Fruit fly (Drosophila melanogaster) whole organism, embryonic: Measurements from ENCODE around the gene CG13021.

ENCODE experiments used
- BEAF-32 ChIP-seq: fragments of 200-800 bp; sonication (Bioruptor generic); optimal IDR thresholded peaks from 3 replicates; lab custom pipeline; 2017; ENCODE audit warnings: missing biosample characterization, missing genetic modification characterization, mild to moderate bottlenecking, moderate library complexity, missing genetic modification reagents
- Blimp-1 ChIP-seq: fragments of 200-800 bp; sonication (Bioruptor generic); optimal IDR thresholded peaks from 3 replicates; lab custom pipeline; 2018; ENCODE audit warnings: missing biosample characterization, missing genetic modification characterization, mild to moderate bottlenecking, moderate library complexity, missing genetic modification reagents
- C15 ChIP-seq: fragments of 200-800 bp; sonication (Bioruptor generic); IDR thresholded peaks from 3 replicates; pipeline ENCODE4 v1.3.6; 2022; ENCODE audit warnings: missing biosample characterization, missing genetic modification characterization
- CG10321 ChIP-seq: fragments of 200-800 bp; sonication (Bioruptor generic); IDR thresholded peaks from 2 replicates; pipeline ENCODE4 v1.3.6; 2022; ENCODE audit warnings: missing biosample characterization, missing genetic modification characterization
- CG10959 ChIP-seq: fragments of 200-800 bp; sonication (Bioruptor generic); IDR thresholded peaks from 2 replicates; pipeline ENCODE4 v1.3.6; 2022; ENCODE audit warnings: missing biosample characterization, missing genetic modification characterization
- CG11085 ChIP-seq: fragments of 200-800 bp; sonication (Bioruptor generic); IDR thresholded peaks from 2 replicates; pipeline ENCODE4 v1.3.6; 2022; ENCODE audit warnings: missing biosample characterization, missing genetic modification characterization
- CG11398 ChIP-seq: fragments of 200-800 bp; sonication (Bioruptor generic); optimal IDR thresholded peaks from 2 replicates; lab custom pipeline; 2016; ENCODE audit warnings: missing biosample characterization, missing genetic modification characterization
- CG11695 ChIP-seq: fragments of 200-800 bp; sonication (Bioruptor generic); IDR thresholded peaks from 3 replicates; pipeline ENCODE4 v1.3.6; 2022; ENCODE audit warnings: missing biosample characterization, missing genetic modification characterization
- CG12219 ChIP-seq: fragments of 200-800 bp; sonication (Bioruptor generic); optimal IDR thresholded peaks from 3 replicates; lab custom pipeline; 2018; ENCODE audit warnings: missing biosample characterization, mild to moderate bottlenecking, missing genetic modification characterization
- CG12236 ChIP-seq: fragments of 200-800 bp; sonication (Bioruptor generic); optimal IDR thresholded peaks from 2 replicates; lab custom pipeline; 2016; ENCODE audit warnings: missing biosample characterization, missing genetic modification characterization
- CG12659 ChIP-seq: fragments of 200-800 bp; sonication (Bioruptor generic); optimal IDR thresholded peaks from 3 replicates; lab custom pipeline; 2017; ENCODE audit warnings: mild to moderate bottlenecking, missing biosample characterization, missing genetic modification reagents, missing genetic modification characterization
- CG13123 ChIP-seq: fragments of 200-800 bp; sonication (Bioruptor generic); optimal IDR thresholded peaks from 2 replicates; lab custom pipeline; 2016; ENCODE audit warnings: missing biosample characterization, missing genetic modification characterization
- CG15696 ChIP-seq: fragments of 200-800 bp; sonication (Bioruptor generic); optimal IDR thresholded peaks from 2 replicates; lab custom pipeline; 2019; ENCODE audit warnings: missing biosample characterization, mild to moderate bottlenecking, missing genetic modification characterization, moderate library complexity
- CG18262 ChIP-seq: fragments of 200-800 bp; optimal IDR thresholded peaks from 3 replicates; lab custom pipeline; 2019; ENCODE audit warnings: missing biosample characterization, mild to moderate bottlenecking, missing genetic modification characterization, moderate library complexity
- CG2199 ChIP-seq: fragments of 200-800 bp; sonication (Bioruptor generic); IDR thresholded peaks from 3 replicates; pipeline ENCODE4 v1.3.6; 2022; ENCODE audit warnings: missing biosample characterization, missing genetic modification characterization
- CG2678 ChIP-seq: fragments of 200-800 bp; sonication (Bioruptor generic); optimal IDR thresholded peaks from 3 replicates; lab custom pipeline; 2019; ENCODE audit warnings: missing biosample characterization, mild to moderate bottlenecking, missing genetic modification characterization, moderate library complexity
- CG31224 ChIP-seq: fragments of 200-800 bp; sonication (Bioruptor generic); IDR thresholded peaks from 2 replicates; pipeline ENCODE4 v1.3.6; 2022; ENCODE audit warnings: missing biosample characterization, missing genetic modification characterization
- CG3838 ChIP-seq: fragments of 200-800 bp; sonication (Bioruptor generic); optimal IDR thresholded peaks from 3 replicates; lab custom pipeline; 2016; ENCODE audit warnings: missing biosample characterization, missing genetic modification characterization
- CG5180 ChIP-seq: fragments of 200-800 bp; sonication (Bioruptor generic); optimal IDR thresholded peaks from 3 replicates; lab custom pipeline; 2017; ENCODE audit warnings: missing biosample characterization, missing genetic modification characterization, mild to moderate bottlenecking, moderate library complexity, missing genetic modification reagents
- CG6813 ChIP-seq: fragments of 200-800 bp; sonication (Bioruptor generic); optimal IDR thresholded peaks from 2 replicates; lab custom pipeline; 2017; ENCODE audit warnings: missing biosample characterization, missing genetic modification characterization, mild to moderate bottlenecking, moderate library complexity, missing genetic modification reagents
- CG7786 ChIP-seq: fragments of 200-800 bp; sonication (Bioruptor generic); optimal IDR thresholded peaks from 2 replicates; lab custom pipeline; 2016; ENCODE audit warnings: missing biosample characterization, missing genetic modification characterization
- CG7987 ChIP-seq: fragments of 200-800 bp; sonication (Bioruptor generic); optimal IDR thresholded peaks from 2 replicates; lab custom pipeline; 2018; ENCODE audit warnings: missing biosample characterization, mild to moderate bottlenecking, missing genetic modification characterization, moderate library complexity
- CG9609 ChIP-seq: fragments of 200-800 bp; sonication (Bioruptor generic); optimal IDR thresholded peaks from 3 replicates; lab custom pipeline; 2016; ENCODE audit warnings: missing biosample characterization, missing genetic modification characterization
- CG9797 ChIP-seq: fragments of 200-800 bp; sonication (Bioruptor generic); optimal IDR thresholded peaks from 3 replicates; lab custom pipeline; 2018; ENCODE audit warnings: missing biosample characterization, mild to moderate bottlenecking, missing genetic modification characterization
- CrebB ChIP-seq: fragments of 200-800 bp; sonication (Bioruptor generic); optimal IDR thresholded peaks from 3 replicates; lab custom pipeline; 2018; ENCODE audit warnings: missing biosample characterization, mild to moderate bottlenecking, missing genetic modification characterization
- Dip2 ChIP-seq: fragments of 200-800 bp; sonication (Bioruptor generic); IDR thresholded peaks from 2 replicates; pipeline ENCODE4 v1.3.6; 2022; ENCODE audit warnings: missing biosample characterization, missing genetic modification characterization
- MESR4 ChIP-seq: fragments of 200-800 bp; sonication (Bioruptor generic); optimal IDR thresholded peaks from 2 replicates; lab custom pipeline; 2018; ENCODE audit warnings: missing biosample characterization, mild to moderate bottlenecking, missing genetic modification characterization, moderate library complexity
- Mad ChIP-seq: fragments of 200-800 bp; sonication (Bioruptor generic); optimal IDR thresholded peaks from 2 replicates; lab custom pipeline; 2016; ENCODE audit warnings: missing biosample characterization, missing genetic modification characterization
- Med ChIP-seq: fragments of 200-800 bp; sonication (Bioruptor generic); peaks from one replicate; lab custom pipeline; 2016; ENCODE audit warnings: missing biosample characterization, missing genetic modification characterization, mild to moderate bottlenecking, inconsistent platforms, moderate library complexity
- NC2β ChIP-seq: fragments of 200-800 bp; sonication (Bioruptor generic); optimal IDR thresholded peaks from 2 replicates; lab custom pipeline; 2016; ENCODE audit warnings: missing biosample characterization, missing genetic modification characterization
- Oaz ChIP-seq: fragments of 200-800 bp; sonication (Bioruptor generic); IDR thresholded peaks from 2 replicates; pipeline ENCODE4 v1.3.6; 2022; ENCODE audit warnings: missing biosample characterization, missing genetic modification characterization
- Tbp ChIP-seq: fragments of >200 bp; optimal IDR thresholded peaks from 2 replicates; lab custom pipeline; 2018; ENCODE audit warnings: missing biosample characterization, missing genetic modification characterization
- Xrp1 ChIP-seq: fragments of 200-800 bp; sonication (Bioruptor generic); IDR thresholded peaks from 2 replicates; pipeline ENCODE4 v1.3.6; 2022; ENCODE audit warnings: missing biosample characterization, missing genetic modification characterization
- danr ChIP-seq: fragments of 200-800 bp; sonication (Bioruptor generic); IDR thresholded peaks from 2 replicates; pipeline ENCODE4 v1.3.6; 2022; ENCODE audit warnings: missing biosample characterization, missing genetic modification characterization
- dimm ChIP-seq: fragments of 200-800 bp; sonication (Bioruptor generic); IDR thresholded peaks from 2 replicates; pipeline ENCODE4 v1.3.6; 2022; ENCODE audit warnings: missing biosample characterization, missing genetic modification characterization
- fd102C ChIP-seq: fragments of 200-800 bp; sonication (Bioruptor generic); optimal IDR thresholded peaks from 2 replicates; lab custom pipeline; 2018; ENCODE audit warnings: missing biosample characterization, mild to moderate bottlenecking, missing genetic modification characterization, moderate library complexity
- fru ChIP-seq: fragments of >200 bp; optimal IDR thresholded peaks from 2 replicates; lab custom pipeline; 2017
- ham ChIP-seq: fragments of 200-800 bp; sonication (Bioruptor generic); IDR thresholded peaks from 2 replicates; pipeline ENCODE4 v1.3.6; 2022; ENCODE audit warnings: missing biosample characterization, missing genetic modification characterization
- jumu ChIP-seq: fragments of 200-800 bp; sonication (Bioruptor generic); optimal IDR thresholded peaks from 3 replicates; lab custom pipeline; 2016; ENCODE audit warnings: missing biosample characterization, missing genetic modification characterization
- ken ChIP-seq: fragments of 200-800 bp; sonication (Bioruptor generic); IDR thresholded peaks from 3 replicates; pipeline ENCODE4 v1.3.6; 2022; ENCODE audit warnings: missing biosample characterization, missing genetic modification characterization
- lilli ChIP-seq: fragments of 200-800 bp; sonication (Bioruptor generic); optimal IDR thresholded peaks from 3 replicates; lab custom pipeline; 2016; ENCODE audit warnings: missing biosample characterization, missing genetic modification characterization
- onecut ChIP-seq: fragments of 200-800 bp; sonication (Bioruptor generic); IDR thresholded peaks from 2 replicates; pipeline ENCODE4 v1.3.6; 2022; ENCODE audit warnings: missing biosample characterization, missing genetic modification characterization
- pb ChIP-seq: fragments of 200-800 bp; sonication (Bioruptor generic); optimal IDR thresholded peaks from 3 replicates; lab custom pipeline; 2016; ENCODE audit warnings: missing biosample characterization, missing genetic modification characterization
- psq ChIP-seq: fragments of 200-800 bp; sonication (Bioruptor generic); optimal IDR thresholded peaks from 2 replicates; lab custom pipeline; 2017; ENCODE audit warnings: missing biosample characterization, missing genetic modification characterization
- run ChIP-seq: fragments of 200-800 bp; sonication (Bioruptor generic); optimal IDR thresholded peaks from 3 replicates; lab custom pipeline; 2018; ENCODE audit warnings: missing biosample characterization, mild to moderate bottlenecking, missing genetic modification characterization
- sc ChIP-seq, 3 experiments: fragments of >200 bp in 2 of 3; fragments of 200-800 bp in 1 of 3; sonication (Bioruptor generic) in 1 of 3; optimal IDR thresholded peaks; 2 replicates in 2 of 3; 3 replicates in 1 of 3; lab custom pipeline; 2017; ENCODE audit warnings: mild to moderate bottlenecking in 1 of 3, missing biosample characterization in 1 of 3, missing genetic modification characterization in 1 of 3, missing genetic modification reagents in 1 of 3
- sd ChIP-seq: fragments of 200-800 bp; sonication (Bioruptor generic); optimal IDR thresholded peaks from 3 replicates; lab custom pipeline; 2018; ENCODE audit warnings: missing biosample characterization, mild to moderate bottlenecking, missing genetic modification characterization, moderate library complexity
- seq ChIP-seq: fragments of 200-800 bp; sonication (Bioruptor generic); IDR thresholded peaks from 2 replicates; pipeline ENCODE4 v1.3.6; 2022; ENCODE audit warnings: missing biosample characterization, missing genetic modification characterization
- sr ChIP-seq: fragments of 200-800 bp; sonication (Bioruptor generic); IDR thresholded peaks from 3 replicates; pipeline ENCODE4 v1.3.6; 2022; ENCODE audit warnings: missing biosample characterization, missing genetic modification characterization
- tin ChIP-seq: fragments of 200-800 bp; sonication (Bioruptor generic); optimal IDR thresholded peaks from 3 replicates; lab custom pipeline; 2016; ENCODE audit warnings: missing biosample characterization, missing genetic modification characterization
- tio ChIP-seq: fragments of 200-800 bp; sonication (Bioruptor generic); optimal IDR thresholded peaks from 2 replicates; lab custom pipeline; 2017; ENCODE audit warnings: missing biosample characterization, missing genetic modification characterization, inconsistent platforms
- vfl ChIP-seq: fragments of 200-800 bp; sonication (Bioruptor generic); optimal IDR thresholded peaks from 2 replicates; lab custom pipeline; 2016; ENCODE audit warnings: missing biosample characterization, missing genetic modification characterization

The CG13021 gene

DNA sequence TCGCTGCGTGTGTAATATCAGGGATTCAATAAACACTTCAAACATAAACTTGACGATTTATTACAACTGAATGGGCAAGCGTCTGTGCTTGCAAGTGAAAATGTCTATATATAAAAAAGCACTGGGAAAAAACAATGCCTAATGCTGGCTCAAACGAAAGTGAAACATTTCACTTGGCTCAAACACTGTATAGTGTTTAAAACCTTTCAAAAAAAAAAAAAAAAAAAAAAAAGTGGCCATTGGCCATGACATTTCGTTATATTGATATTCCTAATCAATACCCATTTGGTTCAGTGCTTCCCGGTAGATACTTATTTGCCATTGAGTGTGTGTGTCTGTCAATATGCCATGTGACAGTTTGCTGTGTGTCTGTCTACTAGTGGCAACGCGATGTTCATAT lies 24.7 kb downstream of the CG13021 start (continued):
- no peak for TF ChIP-seq run (tag; lab: Kevin White, UChicago)
- no peak for TF ChIP-seq BEAF-32 (GFP tag; lab: Kevin White, UChicago)
- no peak for TF ChIP-seq Dip2 (GFP tag; lab: Robert Waterston, UW)
- TF ChIP-seq ham, result no peak
- TF ChIP-seq CG31224 (GFP tag; lab: Robert Waterston, UW), result no peak
- TF ChIP-seq CG10321 (GFP tag; lab: Robert Waterston, UW), result no peak
- no peak for TF ChIP-seq CG3838
- no peak for TF ChIP-seq CG2678 (tag; lab: Kevin White, UChicago)
- no peak for TF ChIP-seq onecut (GFP tag; lab: Robert Waterston, UW)
- TF ChIP-seq CG11398 (GFP tag; lab: Kevin White, UChicago), result no peak
- peak; percentile 32 for TF ChIP-seq CG9609 (GFP tag; lab: Kevin White, UChicago)
- peak; percentile 21 for TF ChIP-seq Blimp-1 (GFP tag; lab: Kevin White, UChicago)
- no peak for TF ChIP-seq CG5180 (GFP tag; lab: Kevin White, UChicago)
- peak; percentile 6 for TF ChIP-seq CG13123
- TF ChIP-seq Med (GFP tag; lab: Kevin White, UChicago), result peak; percentile 25
- peak; percentile 51 for TF ChIP-seq pb
- no peak for TF ChIP-seq tin (GFP tag; lab: Kevin White, UChicago)
- TF ChIP-seq CG18262 (tag; lab: Kevin White, UChicago), result no peak
- TF ChIP-seq CG9797 (GFP tag; lab: Kevin White, UChicago), result no peak
- peak; percentile 33; the same call in 1 of the 2 replicates for TF ChIP-seq Xrp1 (GFP tag; lab: Robert Waterston, UW)
- no peak for TF ChIP-seq jumu
- TF ChIP-seq psq (GFP tag; lab: Kevin White, UChicago), result no peak
- TF ChIP-seq fru (lab: Kevin White, UChicago), result no peak
- no peak for TF ChIP-seq dimm (GFP tag; lab: Robert Waterston, UW)
- TF ChIP-seq CG6813 (GFP tag; lab: Kevin White, UChicago), result no peak
- TF ChIP-seq CG7786, result peak; percentile 29
- no peak for TF ChIP-seq CG12219
- no peak for TF ChIP-seq CG10959 (GFP tag; lab: Robert Waterston, UW)
- peak; percentile 16 for TF ChIP-seq CG12659 (GFP tag; lab: Kevin White, UChicago)
- TF ChIP-seq Mad (GFP tag; lab: Kevin White, UChicago), result no peak
- TF ChIP-seq CrebB, result no peak
- TF ChIP-seq lilli (GFP tag; lab: Kevin White, UChicago), result peak; percentile 33
- TF ChIP-seq MESR4 (GFP tag; lab: Kevin White, UChicago), result no peak
- TF ChIP-seq Tbp (GFP tag; lab: Kevin White, UChicago), result no peak
- TF ChIP-seq C15, result no peak
- no peak for TF ChIP-seq CG15696 (tag; lab: Kevin White, UChicago)
- no peak for TF ChIP-seq CG11085 (GFP tag; lab: Robert Waterston, UW)
- no peak; the same call in 2 of the 3 replicates for TF ChIP-seq CG11695 (GFP tag; lab: Robert Waterston, UW)
- TF ChIP-seq sc (optimal IDR thresholded peaks at IDR 0.05; lab: Kevin White, UChicago), result no peak
- TF ChIP-seq sc (GFP tag; optimal IDR thresholded peaks at IDR 0.05; lab: Kevin White, UChicago), result no peak
- no peak for TF ChIP-seq Oaz (GFP tag; lab: Robert Waterston, UW)
- no peak for TF ChIP-seq fd102C (GFP tag; lab: Kevin White, UChicago)
- TF ChIP-seq NC2β (GFP tag; lab: Kevin White, UChicago), result no peak
- TF ChIP-seq CG7987 (GFP tag; lab: Kevin White, UChicago), result no peak
- no peak for TF ChIP-seq CG2199 (GFP tag; lab: Robert Waterston, UW)
- TF ChIP-seq sr (GFP tag; lab: Robert Waterston, UW), result no peak
- TF ChIP-seq danr, result 0 out of 2 replicates have a peak, but pooled peaks have one; percentile 12
- no peak for TF ChIP-seq sd
- peak; percentile 56; the same call in 1 of the 3 replicates for TF ChIP-seq ken
- no peak for TF ChIP-seq vfl (GFP tag; lab: Kevin White, UChicago)
- TF ChIP-seq CG12236, result peak; percentile 4
- peak; percentile 14 for TF ChIP-seq tio
- 0 out of 2 replicates have a peak, but pooled peaks have one; percentile 16 for TF ChIP-seq seq (GFP tag; lab: Robert Waterston, UW)
